Worm (Caenorhabditis elegans): ENCODE measurements around the gene vps-15.

DNA sequence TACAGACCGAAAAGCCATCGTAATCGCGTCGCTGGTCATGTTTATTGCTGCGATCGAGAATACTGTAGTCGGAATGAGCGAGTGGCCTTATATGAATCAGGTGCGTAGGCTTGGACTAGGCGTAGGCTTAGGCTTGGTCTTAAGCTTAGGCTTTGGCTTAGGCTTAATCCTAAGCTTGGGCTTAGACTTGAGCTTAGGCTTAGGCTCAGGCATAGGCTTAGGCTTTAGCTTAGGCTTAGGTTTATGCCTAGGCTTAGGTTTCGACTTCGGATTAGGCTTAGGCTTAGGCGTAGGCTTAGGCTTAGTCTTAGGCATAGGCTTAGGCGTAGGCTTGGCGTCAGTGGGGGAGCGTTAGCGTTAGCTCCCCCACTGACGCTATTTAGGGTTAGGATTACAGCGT lies 39.2 kb upstream of the vps-15 start:
- no peak for TF ChIP-seq ceh-63 (GFP tag; optimal IDR thresholded peaks at IDR 0.05)
- no peak for TF ChIP-seq nhr-12 (tag; optimal IDR thresholded peaks at IDR 0.05)
- TF ChIP-seq unc-130 (tag; optimal IDR thresholded peaks at IDR 0.05), result no peak
- TF ChIP-seq lsy-2 (tag; optimal IDR thresholded peaks at IDR 0.05), result no peak

Data from whole organism, L1 larva.